Worm (Caenorhabditis elegans): ENCODE data around the gene F35H10.10.

- TF ChIP-seq elt-2 (tag; optimal IDR thresholded peaks at IDR 0.05) (no peak), mec-3 (tag; optimal IDR thresholded peaks at IDR 0.05; ENCODE audit: borderline replicate concordance) (no peak), nhr-11 (tag; optimal IDR thresholded peaks at IDR 0.05) (no peak), pqm-1 (tag; optimal IDR thresholded peaks at IDR 0.05) (no peak)
Measured at ce11 chrIV:8287287-8287686, 25.5 kb downstream of the F35H10.10 start.

All from whole organism, late embryonic.